Fruit fly (Drosophila melanogaster) whole organism, embryonic: ENCODE measurements around the gene CG10589.

Source experiments
- Asciz ChIP-seq: fragments of 200-800 bp; sonication (Bioruptor generic); optimal IDR thresholded peaks from 2 replicates; lab custom pipeline; 2017; ENCODE audit warnings: missing biosample characterization, mild to moderate bottlenecking, missing genetic modification characterization, missing genetic modification reagents
- Atf-2 ChIP-seq: fragments of 200-800 bp; sonication (Bioruptor generic); optimal IDR thresholded peaks from 2 replicates; lab custom pipeline; 2016; ENCODE audit warnings: missing biosample characterization, missing genetic modification characterization
- Awh ChIP-seq: fragments of 200-800 bp; sonication (Bioruptor generic); IDR thresholded peaks from 2 replicates; pipeline ENCODE4, ENCODE4 v1.3.6; 2022; ENCODE audit warnings: missing biosample characterization, missing genetic modification characterization
- Blimp-1 ChIP-seq: fragments of 200-800 bp; sonication (Bioruptor generic); optimal IDR thresholded peaks from 3 replicates; lab custom pipeline; 2018; ENCODE audit warnings: missing biosample characterization, missing genetic modification characterization, mild to moderate bottlenecking, moderate library complexity, missing genetic modification reagents
- BtbVII ChIP-seq: fragments of 200-800 bp; sonication (Bioruptor generic); optimal IDR thresholded peaks from 3 replicates; lab custom pipeline; 2017; ENCODE audit warnings: missing biosample characterization, mild to moderate bottlenecking, missing genetic modification characterization
- CG11093 ChIP-seq: fragments of 200-800 bp; sonication (Bioruptor generic); IDR thresholded peaks from 3 replicates; pipeline ENCODE4 v1.3.6; 2022; ENCODE audit warnings: missing biosample characterization, missing genetic modification characterization
- CG12219 ChIP-seq: fragments of 200-800 bp; sonication (Bioruptor generic); optimal IDR thresholded peaks from 3 replicates; lab custom pipeline; 2018; ENCODE audit warnings: missing biosample characterization, mild to moderate bottlenecking, missing genetic modification characterization
- CG12236 ChIP-seq: fragments of 200-800 bp; sonication (Bioruptor generic); optimal IDR thresholded peaks from 2 replicates; lab custom pipeline; 2016; ENCODE audit warnings: missing biosample characterization, missing genetic modification characterization
- CG14710 ChIP-seq: fragments of 200-800 bp; sonication (Bioruptor generic); optimal IDR thresholded peaks from 3 replicates; lab custom pipeline; 2019; ENCODE audit warnings: missing biosample characterization, mild to moderate bottlenecking, missing genetic modification characterization, moderate library complexity
- CG14965 ChIP-seq: fragments of 200-800 bp; sonication (Bioruptor generic); optimal IDR thresholded peaks from 2 replicates; lab custom pipeline; 2016; ENCODE audit warnings: missing biosample characterization, missing genetic modification characterization, borderline replicate concordance
- CG1602 ChIP-seq: fragments of 200-800 bp; sonication (Bioruptor generic); optimal IDR thresholded peaks from 3 replicates; lab custom pipeline; 2016; ENCODE audit warnings: missing biosample characterization, missing genetic modification characterization
- CG1647 ChIP-seq: fragments of 200-800 bp; sonication (Bioruptor generic); optimal IDR thresholded peaks from 3 replicates; lab custom pipeline; 2016; ENCODE audit warnings: missing biosample characterization, missing genetic modification characterization
- CG18262 ChIP-seq: fragments of 200-800 bp; optimal IDR thresholded peaks from 3 replicates; lab custom pipeline; 2019; ENCODE audit warnings: missing biosample characterization, mild to moderate bottlenecking, missing genetic modification characterization, moderate library complexity
- CG2712 ChIP-seq: fragments of 200-800 bp; optimal IDR thresholded peaks from 3 replicates; lab custom pipeline; 2019; ENCODE audit warnings: missing biosample characterization, mild to moderate bottlenecking, missing genetic modification characterization, moderate library complexity
- CG31441 ChIP-seq: fragments of 200-800 bp; sonication (Bioruptor generic); IDR thresholded peaks from 2 replicates; pipeline ENCODE4 v1.3.6; 2022; ENCODE audit warnings: missing biosample characterization, missing genetic modification characterization
- CG4707 ChIP-seq: fragments of 200-800 bp; sonication (Bioruptor generic); optimal IDR thresholded peaks from 2 replicates; lab custom pipeline; 2018; ENCODE audit warnings: missing biosample characterization, mild to moderate bottlenecking, missing genetic modification characterization, moderate library complexity
- CG4854 ChIP-seq: fragments of 200-800 bp; sonication (Bioruptor generic); optimal IDR thresholded peaks from 2 replicates; lab custom pipeline; 2016; ENCODE audit warnings: missing biosample characterization, missing genetic modification characterization, inconsistent platforms
- CG7372 ChIP-seq: fragments of 200-800 bp; sonication (Bioruptor generic); IDR thresholded peaks from 2 replicates; pipeline ENCODE4 v1.3.6; 2022; ENCODE audit warnings: missing biosample characterization, missing genetic modification characterization
- CG8359 ChIP-seq: fragments of 200-800 bp; sonication (Bioruptor generic); optimal IDR thresholded peaks from 2 replicates; lab custom pipeline; 2017; ENCODE audit warnings: missing biosample characterization, mild to moderate bottlenecking, missing genetic modification characterization, borderline replicate concordance
- CG8388 ChIP-seq: fragments of 200-800 bp; sonication (Bioruptor generic); optimal IDR thresholded peaks from 2 replicates; lab custom pipeline; 2019; ENCODE audit warnings: missing biosample characterization, mild to moderate bottlenecking, missing genetic modification characterization, moderate library complexity
- CG8944 ChIP-seq: fragments of 200-800 bp; sonication (Bioruptor generic); optimal IDR thresholded peaks from 3 replicates; lab custom pipeline; 2016; ENCODE audit warnings: missing biosample characterization, missing genetic modification characterization
- CG9215 ChIP-seq: fragments of 200-800 bp; sonication (Bioruptor generic); IDR thresholded peaks from 2 replicates; pipeline ENCODE4 v1.3.6; 2022; ENCODE audit warnings: missing biosample characterization, missing genetic modification characterization
- Doc2 ChIP-seq: fragments of 200-800 bp; sonication (Bioruptor generic); IDR thresholded peaks from 2 replicates; pipeline ENCODE4 v1.3.6; 2022; ENCODE audit warnings: missing biosample characterization, missing genetic modification characterization
- Drgx ChIP-seq: fragments of 200-800 bp; sonication (Bioruptor generic); IDR thresholded peaks from 2 replicates; pipeline ENCODE4 v1.3.6; 2022; ENCODE audit warnings: missing biosample characterization, missing genetic modification characterization
- Fer3 ChIP-seq: fragments of 200-800 bp; sonication (Bioruptor generic); optimal IDR thresholded peaks from 2 replicates; lab custom pipeline; 2018; ENCODE audit warnings: missing biosample characterization, mild to moderate bottlenecking, missing genetic modification characterization, moderate library complexity
- HmgZ ChIP-seq: fragments of 200-800 bp; sonication (Bioruptor generic); optimal IDR thresholded peaks from 2 replicates; lab custom pipeline; 2018; ENCODE audit warnings: missing biosample characterization, mild to moderate bottlenecking, missing genetic modification characterization
- MBD-R2 ChIP-seq: fragments of 200-800 bp; sonication (Bioruptor generic); IDR thresholded peaks from 2 replicates; pipeline ENCODE4 v1.3.6; 2022; ENCODE audit warnings: missing biosample characterization, missing genetic modification characterization
- Mrtf ChIP-seq: fragments of 200-800 bp; sonication (Bioruptor generic); IDR thresholded peaks from 3 replicates; pipeline ENCODE4 v1.3.6; 2022; ENCODE audit warnings: missing biosample characterization, missing genetic modification characterization
- Ravus ChIP-seq: fragments of 200-800 bp; sonication (Bioruptor generic); IDR thresholded peaks from 2 replicates; pipeline ENCODE4 v1.3.6; 2022; ENCODE audit warnings: missing biosample characterization, missing genetic modification characterization
- Sox102F ChIP-seq: fragments of 200-800 bp; sonication (Bioruptor generic); optimal IDR thresholded peaks from 2 replicates; lab custom pipeline; 2018; ENCODE audit warnings: missing biosample characterization, mild to moderate bottlenecking, missing genetic modification characterization, moderate library complexity
- bbx ChIP-seq: fragments of 200-800 bp; sonication (Bioruptor generic); IDR thresholded peaks from 2 replicates; pipeline ENCODE4 v1.3.6; 2022; ENCODE audit warnings: missing biosample characterization, missing genetic modification characterization; ENCODE audit not compliant: partially characterized antibody
- br ChIP-seq: fragments of >200 bp; optimal IDR thresholded peaks from 2 replicates; lab custom pipeline; 2017
- bsh ChIP-seq, 2 experiments: fragments of 200-800 bp; sonication (Bioruptor generic); optimal IDR thresholded peaks; 2 replicates each; lab custom pipeline; 2017 to 2018; ENCODE audit warnings: mild to moderate bottlenecking in 2 of 2, missing biosample characterization in 2 of 2, missing genetic modification characterization in 2 of 2, moderate library complexity in 1 of 2
- danr ChIP-seq: fragments of 200-800 bp; sonication (Bioruptor generic); IDR thresholded peaks from 2 replicates; pipeline ENCODE4 v1.3.6; 2022; ENCODE audit warnings: missing biosample characterization, missing genetic modification characterization
- dmrt11E ChIP-seq: fragments of 200-800 bp; sonication (Bioruptor generic); optimal IDR thresholded peaks from 3 replicates; lab custom pipeline; 2018; ENCODE audit warnings: missing biosample characterization, mild to moderate bottlenecking, missing genetic modification characterization, moderate library complexity
- gem ChIP-seq: fragments of 200-800 bp; sonication (Bioruptor generic); optimal IDR thresholded peaks from 2 replicates; lab custom pipeline; 2019; ENCODE audit warnings: missing biosample characterization, mild to moderate bottlenecking, missing genetic modification characterization, moderate library complexity
- kay ChIP-seq: fragments of 200-800 bp; sonication (Bioruptor generic); optimal IDR thresholded peaks from 2 replicates; lab custom pipeline; 2016; ENCODE audit warnings: missing biosample characterization, missing genetic modification characterization
- kni ChIP-seq: fragments of 200-800 bp; sonication (Bioruptor generic); optimal IDR thresholded peaks from 3 replicates; lab custom pipeline; 2017; ENCODE audit warnings: mild to moderate bottlenecking, missing biosample characterization, missing genetic modification reagents, missing genetic modification characterization
- lilli ChIP-seq: fragments of 200-800 bp; sonication (Bioruptor generic); optimal IDR thresholded peaks from 3 replicates; lab custom pipeline; 2016; ENCODE audit warnings: missing biosample characterization, missing genetic modification characterization
- oc ChIP-seq: fragments of 200-800 bp; sonication (Bioruptor generic); optimal IDR thresholded peaks from 2 replicates; lab custom pipeline; 2018; ENCODE audit warnings: missing biosample characterization, mild to moderate bottlenecking, missing genetic modification characterization, moderate library complexity
- onecut ChIP-seq: fragments of 200-800 bp; sonication (Bioruptor generic); IDR thresholded peaks from 2 replicates; pipeline ENCODE4 v1.3.6; 2022; ENCODE audit warnings: missing biosample characterization, missing genetic modification characterization
- pb ChIP-seq: fragments of 200-800 bp; sonication (Bioruptor generic); optimal IDR thresholded peaks from 3 replicates; lab custom pipeline; 2016; ENCODE audit warnings: missing biosample characterization, missing genetic modification characterization
- ro ChIP-seq: fragments of 200-800 bp; sonication (Bioruptor generic); IDR thresholded peaks from 2 replicates; pipeline ENCODE4 v1.3.6; 2022; ENCODE audit warnings: missing biosample characterization, missing genetic modification characterization
- sens-2 ChIP-seq: fragments of 200-800 bp; sonication (Bioruptor generic); IDR thresholded peaks from 2 replicates; pipeline ENCODE4 v1.3.6; 2022; ENCODE audit warnings: missing biosample characterization, missing genetic modification characterization
- unc-4 ChIP-seq: fragments of 200-800 bp; sonication (Bioruptor generic); IDR thresholded peaks from 2 replicates; pipeline ENCODE4 v1.3.6; 2022; ENCODE audit warnings: missing biosample characterization, missing genetic modification characterization; ENCODE audit not compliant: partially characterized antibody
- unpg ChIP-seq: fragments of 200-800 bp; sonication (Bioruptor generic); optimal IDR thresholded peaks from 3 replicates; lab custom pipeline; 2018; ENCODE audit warnings: missing biosample characterization, mild to moderate bottlenecking, missing genetic modification characterization, moderate library complexity
- wdn ChIP-seq: fragments of 200-800 bp; sonication (Bioruptor generic); IDR thresholded peaks from 2 replicates; pipeline ENCODE4 v1.3.6; 2022; ENCODE audit warnings: missing biosample characterization, missing genetic modification characterization
- zen2 ChIP-seq: fragments of 200-800 bp; sonication (Bioruptor generic); IDR thresholded peaks from 3 replicates; pipeline ENCODE4 v1.3.6; 2022; ENCODE audit warnings: missing biosample characterization, missing genetic modification characterization; ENCODE audit not compliant: partially characterized antibody
- zf30C ChIP-seq: fragments of 200-800 bp; sonication (Bioruptor generic); optimal IDR thresholded peaks from 3 replicates; lab custom pipeline; 2018; ENCODE audit warnings: missing biosample characterization, mild to moderate bottlenecking, missing genetic modification characterization

Gene CG10589

DNA sequence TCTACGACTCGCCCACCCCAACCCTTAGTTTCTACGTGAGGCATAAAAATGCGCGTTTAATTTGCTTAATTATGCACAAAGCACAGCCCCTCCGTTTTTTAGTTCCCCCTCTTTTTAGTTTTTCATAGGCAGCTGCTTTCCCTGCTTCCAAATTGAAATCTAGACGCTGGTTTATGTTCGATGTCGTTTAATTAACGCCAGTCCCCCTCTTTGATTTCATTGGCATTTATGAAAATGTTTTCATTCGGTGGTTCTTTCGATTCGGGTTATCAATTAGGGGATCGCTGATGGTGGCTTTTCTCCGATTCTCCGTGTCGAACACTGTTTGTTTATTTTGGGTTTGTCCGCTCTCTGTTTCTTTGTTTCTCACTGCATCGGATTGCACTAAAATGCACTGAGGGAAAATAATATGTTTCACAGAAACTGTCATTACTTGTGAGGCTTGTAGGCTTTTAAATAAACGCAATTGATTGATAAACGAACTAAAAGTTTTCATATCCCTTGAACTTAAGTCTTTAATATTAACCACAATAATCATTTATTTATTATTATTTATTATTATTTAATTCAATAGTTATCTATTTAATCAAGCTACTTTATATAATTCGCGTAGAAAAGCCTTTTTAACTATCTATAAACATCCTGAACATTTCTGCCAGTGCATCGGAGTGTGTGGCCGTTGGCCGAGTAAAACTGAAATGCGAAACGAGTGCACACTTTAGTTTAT, 2.6 kb downstream of the CG10589 start (continued):
- TF ChIP-seq CG8944 (GFP tag; lab: Kevin White, UChicago) (no peak), CG7372 (no peak), unpg (peak; percentile 61), CG1602 (GFP tag; lab: Kevin White, UChicago) (no peak), Sox102F (peak; percentile 73), CG14710 (peak; percentile 76), CG9215 (GFP tag; lab: Robert Waterston, UW) (no peak), unc-4 (GFP tag; lab: Robert Waterston, UW) (no peak), kay (GFP tag; lab: Kevin White, UChicago) (no peak), Fer3 (tag; lab: Kevin White, UChicago) (no peak), ro (GFP tag; lab: Robert Waterston, UW) (no peak), wdn (GFP tag; lab: Robert Waterston, UW) (no peak)

DNA sequence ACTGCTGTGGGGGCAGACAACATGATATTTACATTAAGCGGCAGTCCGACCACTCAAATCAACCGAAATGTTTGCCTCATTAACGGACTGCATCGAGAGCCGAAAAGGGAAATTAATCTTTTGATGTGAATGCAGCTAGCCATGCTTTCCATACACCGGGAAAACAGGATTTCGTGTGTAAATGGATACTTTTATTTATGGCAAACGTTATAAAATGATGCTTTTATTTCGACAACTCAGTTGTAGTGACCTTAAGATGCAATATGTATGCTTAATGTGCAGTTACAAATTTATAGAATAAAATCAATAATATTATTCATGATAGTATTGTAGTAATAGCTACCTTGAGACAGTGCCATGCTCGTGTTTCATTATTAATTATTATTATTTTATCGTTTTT, 3.9 kb downstream of the CG10589 start:
- TF ChIP-seq Atf-2 (no peak), CG14965 (GFP tag; lab: Kevin White, UChicago) (no peak), Ravus (GFP tag; lab: Robert Waterston, UW) (no peak), zf30C (GFP tag; lab: Kevin White, UChicago) (no peak), HmgZ (tag; lab: Kevin White, UChicago) (no peak), CG12219 (no peak), Asciz (GFP tag; lab: Kevin White, UChicago) (no peak), dmrt11E (peak; percentile 9), Drgx (GFP tag; lab: Robert Waterston, UW) (no peak), oc (tag; lab: Kevin White, UChicago) (no peak), gem (tag; lab: Kevin White, UChicago) (peak; percentile 23), bbx (no peak), CG1647 (GFP tag; lab: Kevin White, UChicago) (no peak), Blimp-1 (GFP tag; lab: Kevin White, UChicago) (peak; percentile 10), kay (GFP tag; lab: Kevin White, UChicago) (no peak), CG4707 (no peak), br (lab: Kevin White, UChicago) (no peak), kni (GFP tag; lab: Kevin White, UChicago) (no peak), BtbVII (GFP tag; lab: Kevin White, UChicago) (no peak), CG12236 (GFP tag; lab: Kevin White, UChicago) (no peak), CG8388 (GFP tag; lab: Kevin White, UChicago) (peak; percentile 6), Doc2 (GFP tag; lab: Robert Waterston, UW) (no peak), pb (GFP tag; lab: Kevin White, UChicago) (no peak), Mrtf (GFP tag; lab: Robert Waterston, UW) (no peak), CG11093 (GFP tag; lab: Robert Waterston, UW) (no peak), Awh (GFP tag; lab: Robert Waterston, UW) (peak; percentile 34; the same call in 1 of the 2 replicates), zen2 (GFP tag; lab: Robert Waterston, UW) (no peak), CG8359 (GFP tag; lab: Kevin White, UChicago) (no peak), CG18262 (tag; lab: Kevin White, UChicago) (peak; percentile 27), CG31441 (GFP tag; lab: Robert Waterston, UW) (0 out of 2 replicates have a peak, but pooled peaks have one; percentile 11), CG4854 (no peak), onecut (GFP tag; lab: Robert Waterston, UW) (no peak), MBD-R2 (no peak), lilli (GFP tag; lab: Kevin White, UChicago) (no peak), danr (GFP tag; lab: Robert Waterston, UW) (no peak), CG2712 (tag; lab: Kevin White, UChicago) (peak; percentile 23), sens-2 (GFP tag; lab: Robert Waterston, UW) (no peak), bsh (GFP tag; optimal IDR thresholded peaks at IDR 0.05; lab: Kevin White, UChicago) (peak in 1 of 2 experiments; percentile 7)
